Worm (Caenorhabditis elegans) whole organism, L4 larva: ENCODE measurements around the gene prp-19.

Experiments
- D1046.2 ChIP-seq: fragments of 200-800 bp; sonication (Bioruptor generic); IDR thresholded peaks from 2 replicates; pipeline ENCODE4 v1.3.6; 2022; ENCODE audit warnings: missing genetic modification characterization, missing compliant biosample characterization
- F10B5.3 ChIP-seq: sonication (generic microtip); optimal IDR thresholded peaks from 2 replicates; lab custom pipeline; 2016; ENCODE audit warnings: mild to moderate bottlenecking, missing genetic modification characterization, missing compliant biosample characterization
- F26F4.8 ChIP-seq: fragments of 200-800 bp; sonication (Bioruptor generic); conservative IDR thresholded peaks from 2 replicates; pipeline ENCODE4 v1.3.6; 2022; ENCODE audit warnings: missing genetic modification characterization, missing compliant biosample characterization
- R02D3.7 ChIP-seq: fragments of 150-350 bp; sonication (generic microtip); optimal IDR thresholded peaks from 3 replicates; lab custom pipeline; 2014; ENCODE audit warnings: missing biosample characterization, missing genetic modification characterization
- Y105C5A.15 ChIP-seq: fragments of 200-800 bp; sonication (Bioruptor generic); IDR thresholded peaks from 2 replicates; pipeline ENCODE4 v1.3.6; 2022; ENCODE audit warnings: missing genetic modification characterization, missing compliant biosample characterization
- ZK337.2 ChIP-seq: fragments of 200-800 bp; sonication (Bioruptor generic); IDR thresholded peaks from 2 replicates; pipeline ENCODE4 v1.3.6; 2022; ENCODE audit warnings: missing genetic modification reagents, missing genetic modification characterization, missing compliant biosample characterization
- aha-1 ChIP-seq: fragments of 150-350 bp; peaks from one replicate; lab custom pipeline; 2014; ENCODE audit warnings: missing biosample characterization, missing genetic modification characterization
- aly-2 ChIP-seq: sonication (generic microtip); optimal IDR thresholded peaks from 2 replicates; lab custom pipeline; 2018; ENCODE audit warnings: missing biosample characterization, missing genetic modification characterization
- ama-1 ChIP-seq: fragments of 150-350 bp; optimal IDR thresholded peaks from 2 replicates; lab custom pipeline; 2014; ENCODE audit warnings: inconsistent platforms, mixed read lengths
- arid-1 ChIP-seq: fragments of 200-800 bp; sonication (Bioruptor generic); conservative IDR thresholded peaks from 2 replicates; pipeline ENCODE4 v1.3.6; 2022; ENCODE audit warnings: missing genetic modification reagents, missing genetic modification characterization, missing compliant biosample characterization
- cey-2 ChIP-seq: sonication (generic microtip); optimal IDR thresholded peaks from 3 replicates; lab custom pipeline; 2017; ENCODE audit warnings: missing genetic modification characterization, mild to moderate bottlenecking, missing compliant biosample characterization, antibody characterized with exemption, borderline replicate concordance; ENCODE audit not compliant: insufficient read depth
- ctbp-1 ChIP-seq: fragments of 200-800 bp; sonication (Bioruptor generic); IDR thresholded peaks from 2 replicates; pipeline ENCODE4 v1.3.6; 2022; ENCODE audit warnings: missing genetic modification reagents, missing genetic modification characterization, missing compliant biosample characterization
- daf-12 ChIP-seq: fragments of 150-350 bp; optimal IDR thresholded peaks from 2 replicates; lab custom pipeline; 2014; ENCODE audit warnings: missing biosample characterization, missing genetic modification reagents, missing genetic modification characterization
- daf-16 ChIP-seq, 3 experiments: sonication (generic microtip); optimal IDR thresholded peaks; 2 replicates each; lab custom pipeline; 2016 to 2017; ENCODE audit warnings: missing genetic modification characterization in 3 of 3, missing genetic modification reagents in 3 of 3, mild to moderate bottlenecking in 2 of 3, missing compliant biosample characterization in 2 of 3, missing biosample characterization in 1 of 3, moderate library complexity in 1 of 3
- daf-19 ChIP-seq: fragments of 200-800 bp; sonication (Bioruptor generic); conservative IDR thresholded peaks from 2 replicates; pipeline ENCODE4 v1.3.6; 2022; ENCODE audit warnings: missing genetic modification characterization, missing compliant biosample characterization
- daf-8 ChIP-seq: fragments of 200-800 bp; sonication (Bioruptor generic); IDR thresholded peaks from 2 replicates; pipeline ENCODE4 v1.3.6; 2022; ENCODE audit warnings: missing genetic modification characterization, missing compliant biosample characterization
- dmd-6 ChIP-seq: fragments of 200-800 bp; sonication (Bioruptor generic); IDR thresholded peaks from 2 replicates; pipeline ENCODE4 v1.3.6; 2022; ENCODE audit warnings: missing genetic modification reagents, missing genetic modification characterization, missing compliant biosample characterization
- dmd-8 ChIP-seq: fragments of 200-800 bp; sonication (Bioruptor generic); IDR thresholded peaks from 2 replicates; pipeline ENCODE4 v1.3.6; 2022; ENCODE audit warnings: missing genetic modification characterization, missing compliant biosample characterization
- dpl-1 ChIP-seq: fragments of 150-350 bp; optimal IDR thresholded peaks from 2 replicates; lab custom pipeline; 2014; ENCODE audit warnings: missing biosample characterization, missing genetic modification reagents, missing genetic modification characterization
- egl-43 ChIP-seq: fragments of 200-800 bp; sonication (Bioruptor generic); IDR thresholded peaks from 2 replicates; pipeline ENCODE4 v1.3.6; 2022; ENCODE audit warnings: missing genetic modification reagents, missing genetic modification characterization, missing compliant biosample characterization
- fos-1 ChIP-seq: fragments of 150-350 bp; optimal IDR thresholded peaks from 2 replicates; lab custom pipeline; 2014; ENCODE audit warnings: missing biosample characterization, missing genetic modification characterization
- hif-1 ChIP-seq, 2 experiments: sonication (generic microtip); optimal IDR thresholded peaks; 2 replicates each; lab custom pipeline; 2016 to 2017; ENCODE audit warnings: missing compliant biosample characterization in 2 of 2, missing genetic modification characterization in 2 of 2, missing genetic modification reagents in 2 of 2, missing genotype in 2 of 2, mild to moderate bottlenecking in 1 of 2
- hlh-11 ChIP-seq: fragments of 200-800 bp; sonication (Bioruptor generic); optimal IDR thresholded peaks from 2 replicates; lab custom pipeline; 2018; ENCODE audit warnings: mild to moderate bottlenecking, missing genetic modification characterization, missing compliant biosample characterization
- hlh-30 ChIP-seq: sonication (generic microtip); optimal IDR thresholded peaks from 2 replicates; lab custom pipeline; 2017; ENCODE audit warnings: antibody characterized with exemption, mild to moderate bottlenecking, missing genetic modification characterization, missing compliant biosample characterization; ENCODE audit not compliant: insufficient read depth
- hmg-1.1 ChIP-seq: fragments of 200-800 bp; sonication (Bioruptor generic); IDR thresholded peaks from 2 replicates; pipeline ENCODE4 v1.3.6; 2022; ENCODE audit warnings: missing genetic modification reagents, missing genetic modification characterization, missing compliant biosample characterization
- jun-1 ChIP-seq: fragments of 150-350 bp; optimal IDR thresholded peaks from 2 replicates; lab custom pipeline; 2014; ENCODE audit warnings: missing biosample characterization, missing genetic modification reagents, missing genetic modification characterization
- lin-15B ChIP-seq: fragments of 150-350 bp; sonication (generic microtip); optimal IDR thresholded peaks from 3 replicates; lab custom pipeline; 2014; ENCODE audit warnings: missing biosample characterization, missing genetic modification characterization
- lin-38 ChIP-seq: fragments of 200-800 bp; sonication (Bioruptor generic); IDR thresholded peaks from 2 replicates; pipeline ENCODE4 v1.3.6; 2022; ENCODE audit warnings: missing genetic modification reagents, missing genetic modification characterization, missing compliant biosample characterization
- lin-39 ChIP-seq: fragments of 150-350 bp; optimal IDR thresholded peaks from 2 replicates; lab custom pipeline; 2014; ENCODE audit warnings: missing biosample characterization, missing genetic modification reagents, missing genetic modification characterization
- madf-9 ChIP-seq: fragments of 200-800 bp; sonication (Bioruptor generic); conservative IDR thresholded peaks from 2 replicates; pipeline ENCODE4 v1.3.6; 2022; ENCODE audit warnings: missing genetic modification reagents, missing genetic modification characterization, missing compliant biosample characterization
- mdl-1 ChIP-seq, 2 experiments: fragments of 150-350 bp in 1 of 2; sonication (generic microtip) in 1 of 2; optimal IDR thresholded peaks; 2 replicates each; lab custom pipeline; 2014 to 2017; ENCODE audit warnings: missing biosample characterization in 2 of 2, missing genetic modification characterization in 2 of 2
- mep-1 ChIP-seq: fragments of 150-350 bp; sonication (generic microtip); optimal IDR thresholded peaks from 3 replicates; lab custom pipeline; 2014; ENCODE audit warnings: missing biosample characterization, missing genetic modification characterization
- mxl-2 ChIP-seq: fragments of 200-800 bp; sonication (Bioruptor generic); conservative IDR thresholded peaks from 2 replicates; pipeline ENCODE4 v1.3.6; 2022; ENCODE audit warnings: missing genetic modification reagents, missing genetic modification characterization, missing compliant biosample characterization
- mxl-3 ChIP-seq: fragments of 200-800 bp; sonication (Bioruptor generic); optimal IDR thresholded peaks from 2 replicates; lab custom pipeline; 2018; ENCODE audit warnings: mild to moderate bottlenecking, missing genetic modification characterization, missing compliant biosample characterization
- nhr-28 ChIP-seq: fragments of 150-350 bp; optimal IDR thresholded peaks from 2 replicates; lab custom pipeline; 2014; ENCODE audit warnings: missing biosample characterization, missing genetic modification characterization
- nhr-77 ChIP-seq: fragments of 150-350 bp; optimal IDR thresholded peaks from 2 replicates; lab custom pipeline; 2014; ENCODE audit warnings: missing biosample characterization, missing genetic modification characterization
- pha-4 ChIP-seq, 2 experiments: fragments of 150-350 bp in 1 of 2; fragments of 200-800 bp in 1 of 2; sonication (Bioruptor generic) in 1 of 2; IDR thresholded peaks in 1 of 2; optimal IDR thresholded peaks in 1 of 2; 2 replicates each; pipeline versions ENCODE4 v1.3.6 to Lab custom; 2014 to 2022; ENCODE audit warnings: missing genetic modification characterization in 2 of 2, missing genetic modification reagents in 2 of 2, missing biosample characterization in 1 of 2, missing compliant biosample characterization in 1 of 2
- pqm-1 ChIP-seq: sonication (generic microtip); optimal IDR thresholded peaks from 2 replicates; lab custom pipeline; 2017; ENCODE audit warnings: missing biosample characterization, missing genetic modification characterization
- rbr-2 ChIP-seq: sonication (generic microtip); optimal IDR thresholded peaks from 2 replicates; lab custom pipeline; 2016; ENCODE audit warnings: missing genotype, missing genetic modification characterization, missing compliant biosample characterization
- sdz-12 ChIP-seq: fragments of 200-800 bp; sonication (Bioruptor generic); optimal IDR thresholded peaks from 2 replicates; lab custom pipeline; 2018; ENCODE audit warnings: mild to moderate bottlenecking, missing genetic modification characterization, missing compliant biosample characterization
- spr-1 ChIP-seq: sonication (generic microtip); optimal IDR thresholded peaks from 2 replicates; lab custom pipeline; 2016; ENCODE audit warnings: mild to moderate bottlenecking, missing genetic modification characterization, missing compliant biosample characterization
- tra-1 ChIP-seq: fragments of 200-800 bp; sonication (Bioruptor generic); IDR thresholded peaks from 2 replicates; pipeline ENCODE4 v1.3.6; 2022; ENCODE audit warnings: missing genetic modification reagents, missing genetic modification characterization, missing compliant biosample characterization
- unc-130 ChIP-seq: sonication (generic microtip); optimal IDR thresholded peaks from 2 replicates; lab custom pipeline; 2016; ENCODE audit warnings: missing genetic modification reagents, missing genetic modification characterization, missing compliant biosample characterization
- unc-62 ChIP-seq, 3 experiments: fragments of 150-350 bp in 1 of 3; sonication (generic microtip); optimal IDR thresholded peaks in 2 of 3; peaks in 1 of 3; 1 replicate in 1 of 3; 2 replicates in 2 of 3; lab custom pipeline; 2014 to 2017; ENCODE audit warnings: missing biosample characterization in 3 of 3, missing genetic modification characterization in 3 of 3, missing genetic modification reagents in 3 of 3, missing genotype in 1 of 3
- zfp-3 ChIP-seq: fragments of 200-800 bp; sonication (Bioruptor generic); conservative IDR thresholded peaks from 2 replicates; pipeline ENCODE4 v1.3.6; 2022; ENCODE audit warnings: missing genetic modification reagents, missing genetic modification characterization, missing compliant biosample characterization
- ztf-11 ChIP-seq: fragments of 150-350 bp; optimal IDR thresholded peaks from 2 replicates; lab custom pipeline; 2014; ENCODE audit warnings: missing biosample characterization, missing genetic modification characterization

The prp-19 gene

DNA sequence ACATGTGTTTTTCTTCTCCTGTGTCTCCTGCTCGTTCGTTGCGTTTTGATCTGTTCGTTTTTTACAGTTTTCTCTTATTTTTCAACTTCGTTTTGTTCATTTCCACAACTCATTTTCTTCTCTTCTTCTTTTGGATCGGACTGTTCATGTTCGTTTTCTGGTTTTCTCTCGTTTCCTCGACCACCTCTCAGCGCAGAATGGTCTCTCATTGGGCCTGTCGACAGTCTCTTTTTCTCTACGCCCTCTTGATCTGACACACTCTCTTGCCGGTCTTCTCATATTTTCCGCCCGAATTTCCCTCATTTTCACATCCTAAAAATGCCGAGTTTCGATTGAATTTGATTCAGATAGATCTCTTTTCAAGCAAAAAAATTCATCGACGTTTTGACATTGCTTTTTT, 9.8 kb upstream of the prp-19 start:
- TF ChIP-seq aly-2 (tag; lab: Kevin White, UChicago) (no peak), nhr-77 (tag; lab: Kevin White, UChicago) (no peak), madf-9 (GFP tag; lab: Robert Waterston, UW) (no peak), aha-1 (tag; lab: Kevin White, UChicago) (peak; percentile 5), spr-1 (no peak), rbr-2 (no peak), nhr-28 (tag; lab: Kevin White, UChicago) (peak; percentile 4), hmg-1.1 (GFP tag; lab: Robert Waterston, UW) (no peak), F10B5.3 (tag; lab: Kevin White, UChicago) (no peak), pha-4 (GFP tag; IDR thresholded peaks at IDR 0.05; lab: Robert Waterston, UW) (no peak), pha-4 (tag; optimal IDR thresholded peaks at IDR 0.05; lab: Kevin White, UChicago) (no peak)

DNA sequence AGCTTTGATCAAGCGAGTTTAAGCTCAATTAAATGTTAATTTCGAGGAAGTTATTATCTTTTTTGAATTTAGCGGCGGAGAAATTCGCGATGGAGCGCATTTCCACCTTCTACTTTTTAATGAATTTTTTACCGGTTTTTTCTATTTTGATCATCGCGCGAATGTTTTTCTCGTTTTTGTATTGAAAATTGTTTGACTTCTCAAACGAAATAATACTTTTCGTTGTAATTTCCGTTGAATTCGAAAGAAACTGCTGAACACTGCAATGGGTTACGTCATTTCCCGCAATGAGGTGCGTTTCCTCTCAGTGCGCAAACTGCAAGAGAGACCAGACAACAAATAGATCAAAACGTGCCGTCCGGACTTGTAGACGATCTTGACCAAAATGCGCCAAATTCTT, 9.4 kb upstream of the prp-19 start:
- no peak for TF ChIP-seq unc-62 (GFP tag; optimal IDR thresholded peaks at IDR 0.05 in 1 of 2; lab: Kevin White, UChicago)
- TF ChIP-seq unc-62 (tag; optimal IDR thresholded peaks at IDR 0.05; lab: Kevin White, UChicago), result no peak
- no peak for TF ChIP-seq cey-2 (tag; lab: Kevin White, UChicago)
- no peak for TF ChIP-seq pha-4 (GFP tag; IDR thresholded peaks at IDR 0.05; lab: Robert Waterston, UW)
- TF ChIP-seq pha-4 (tag; optimal IDR thresholded peaks at IDR 0.05; lab: Kevin White, UChicago), result no peak
- TF ChIP-seq hlh-30, result peak; percentile 10
- TF ChIP-seq lin-38, result peak; percentile 72
- no peak for TF ChIP-seq D1046.2 (GFP tag; lab: Robert Waterston, UW)
- TF ChIP-seq mdl-1 (tag; optimal IDR thresholded peaks at IDR 0.05; lab: Kevin White, UChicago), result peak in 1 of 2 experiments; percentile 38
- TF ChIP-seq daf-19 (GFP tag; lab: Robert Waterston, UW), result no peak
- peak; percentile 1 for TF ChIP-seq dpl-1 (GFP tag; lab: Kevin White, UChicago)
- no peak for TF ChIP-seq tra-1 (GFP tag; lab: Robert Waterston, UW)
- peak; percentile 19 for TF ChIP-seq hlh-11
- peak; percentile 18 for TF ChIP-seq mxl-3 (GFP tag; lab: Kevin White, UChicago)
- no peak for TF ChIP-seq sdz-12
- no peak for TF ChIP-seq pqm-1

DNA sequence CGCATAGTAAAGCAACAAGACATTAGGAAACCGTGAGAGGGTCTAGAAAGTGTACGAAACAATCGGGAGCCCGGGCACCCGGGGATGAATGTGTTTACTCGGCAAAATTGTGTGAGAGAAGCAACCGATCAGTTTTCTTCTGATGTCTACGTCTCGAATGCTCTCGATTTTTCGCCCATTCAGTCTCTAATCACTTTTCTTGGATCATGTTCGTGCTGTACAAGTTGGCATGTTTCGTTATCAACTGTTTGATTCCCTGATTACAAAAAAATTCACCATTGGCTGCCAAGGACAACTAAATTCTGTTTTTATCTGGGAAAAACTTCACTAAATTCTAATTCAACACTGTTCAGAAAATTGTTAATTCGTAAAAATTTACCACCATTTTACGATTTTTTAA, 8.7 kb upstream of the prp-19 start:
- TF ChIP-seq zfp-3 (no peak), lin-39 (tag; lab: Kevin White, UChicago) (no peak), F26F4.8 (GFP tag; lab: Robert Waterston, UW) (no peak), aha-1 (tag; lab: Kevin White, UChicago) (peak; percentile 22), jun-1 (tag; lab: Kevin White, UChicago) (no peak), daf-12 (tag; lab: Kevin White, UChicago) (no peak), hlh-30 (no peak), lin-15B (tag; lab: Kevin White, UChicago) (no peak), ztf-11 (tag; lab: Kevin White, UChicago) (no peak), daf-8 (GFP tag; lab: Robert Waterston, UW) (no peak), arid-1 (GFP tag; lab: Robert Waterston, UW) (no peak), egl-43 (GFP tag; lab: Robert Waterston, UW) (no peak), fos-1 (tag; lab: Kevin White, UChicago) (no peak), dmd-8 (GFP tag; lab: Robert Waterston, UW) (no peak), rbr-2 (no peak), mxl-3 (GFP tag; lab: Kevin White, UChicago) (no peak), ama-1 (no peak), pqm-1 (peak; percentile 9), sdz-12 (no peak), mep-1 (tag; lab: Kevin White, UChicago) (no peak), daf-16 (GFP tag; optimal IDR thresholded peaks at IDR 0.05; lab: Kevin White, UChicago) (no peak), daf-16 (tag; optimal IDR thresholded peaks at IDR 0.05; lab: Kevin White, UChicago) (peak; percentile 51), dmd-6 (GFP tag; lab: Robert Waterston, UW) (peak; percentile 46), mdl-1 (tag; optimal IDR thresholded peaks at IDR 0.05; lab: Kevin White, UChicago) (no peak), mxl-2 (GFP tag; lab: Robert Waterston, UW) (no peak), hlh-11 (peak; percentile 34), Y105C5A.15 (GFP tag; lab: Robert Waterston, UW) (no peak), ZK337.2 (GFP tag; lab: Robert Waterston, UW) (no peak), unc-62 (GFP tag; optimal IDR thresholded peaks at IDR 0.05 in 1 of 2; lab: Kevin White, UChicago) (peak in 1 of 2 experiments; percentile 76), unc-62 (tag; optimal IDR thresholded peaks at IDR 0.05; lab: Kevin White, UChicago) (no peak), ctbp-1 (GFP tag; lab: Robert Waterston, UW) (no peak), hif-1 (tag; optimal IDR thresholded peaks at IDR 0.05; lab: Kevin White, UChicago) (no peak), unc-130 (no peak), R02D3.7 (no peak)
